Fruit fly (Drosophila melanogaster): Measurements from ENCODE around the gene CG11379.

- TF ChIP-seq usp (GFP tag; optimal IDR thresholded peaks at IDR 0.05): no peak
- TF ChIP-seq CG8478 (optimal IDR thresholded peaks at IDR 0.05): no peak
Measured at dm6 chrX:1161913-1162439, 18.0 kb upstream of the CG11379 start, which contains the start of gene eIF4E7.
